Fruit fly (Drosophila melanogaster) whole organism, embryonic: ENCODE results near the gene CG6015.
A peak's percentile ranks its signal among the peaks of the same experiment; 100 is the strongest.

Source experiments
- B-H2 ChIP-seq: fragments of 200-800 bp; sonication (Bioruptor generic); optimal IDR thresholded peaks from 2 replicates; lab custom pipeline; 2018; ENCODE audit warnings: missing biosample characterization, mild to moderate bottlenecking, missing genetic modification characterization
- Bgb ChIP-seq: fragments of 200-800 bp; sonication (Bioruptor generic); IDR thresholded peaks from 2 replicates; pipeline ENCODE4 v1.3.6; 2022; ENCODE audit warnings: missing biosample characterization, missing genetic modification characterization; ENCODE audit not compliant: partially characterized antibody
- CG11085 ChIP-seq: fragments of 200-800 bp; sonication (Bioruptor generic); IDR thresholded peaks from 2 replicates; pipeline ENCODE4 v1.3.6; 2022; ENCODE audit warnings: missing biosample characterization, missing genetic modification characterization
- CG13287 ChIP-seq: fragments of 200-800 bp; sonication (Bioruptor generic); IDR thresholded peaks from 2 replicates; pipeline ENCODE4 v1.3.6; 2022; ENCODE audit warnings: missing biosample characterization, missing genetic modification characterization; ENCODE audit not compliant: partially characterized antibody
- CG13624 ChIP-seq: fragments of 200-800 bp; sonication (Bioruptor generic); optimal IDR thresholded peaks from 2 replicates; lab custom pipeline; 2016; ENCODE audit warnings: missing biosample characterization, missing genetic modification characterization
- CG1529 ChIP-seq: fragments of 200-800 bp; sonication (Bioruptor generic); optimal IDR thresholded peaks from 3 replicates; lab custom pipeline; 2018; ENCODE audit warnings: missing biosample characterization, missing genetic modification characterization
- CG16815 ChIP-seq: fragments of 200-800 bp; sonication (Bioruptor generic); optimal IDR thresholded peaks from 3 replicates; lab custom pipeline; 2017; ENCODE audit warnings: missing biosample characterization, mild to moderate bottlenecking, missing genetic modification characterization
- CG17186 ChIP-seq: fragments of 200-800 bp; sonication (Bioruptor generic); optimal IDR thresholded peaks from 3 replicates; lab custom pipeline; 2017; ENCODE audit warnings: missing biosample characterization, missing genetic modification reagents, missing genetic modification characterization
- CG17385 ChIP-seq: fragments of 200-800 bp; sonication (Bioruptor generic); optimal IDR thresholded peaks from 3 replicates; lab custom pipeline; 2018; ENCODE audit warnings: missing biosample characterization, mild to moderate bottlenecking, missing genetic modification characterization
- CG2120 ChIP-seq: fragments of 200-800 bp; sonication (Bioruptor generic); optimal IDR thresholded peaks from 3 replicates; lab custom pipeline; 2016; ENCODE audit warnings: missing biosample characterization, missing genetic modification characterization
- CG2678 ChIP-seq: fragments of 200-800 bp; sonication (Bioruptor generic); optimal IDR thresholded peaks from 3 replicates; lab custom pipeline; 2019; ENCODE audit warnings: missing biosample characterization, mild to moderate bottlenecking, missing genetic modification characterization, moderate library complexity
- CG2712 ChIP-seq: fragments of 200-800 bp; optimal IDR thresholded peaks from 3 replicates; lab custom pipeline; 2019; ENCODE audit warnings: missing biosample characterization, mild to moderate bottlenecking, missing genetic modification characterization, moderate library complexity
- CG31388 ChIP-seq: fragments of 200-800 bp; sonication (Bioruptor generic); optimal IDR thresholded peaks from 2 replicates; lab custom pipeline; 2016; ENCODE audit warnings: missing biosample characterization, missing genetic modification characterization
- CG3281 ChIP-seq: fragments of 200-800 bp; sonication (Bioruptor generic); optimal IDR thresholded peaks from 3 replicates; lab custom pipeline; 2017; ENCODE audit warnings: missing biosample characterization, mild to moderate bottlenecking, missing genetic modification characterization
- CG34224 ChIP-seq: fragments of 200-800 bp; sonication (Bioruptor generic); IDR thresholded peaks from 3 replicates; pipeline ENCODE4 v1.3.6; 2022; ENCODE audit warnings: missing biosample characterization, missing genetic modification characterization; ENCODE audit not compliant: partially characterized antibody
- CG3847 ChIP-seq: fragments of 200-800 bp; sonication (Bioruptor generic); IDR thresholded peaks from 2 replicates; pipeline ENCODE4 v1.3.6; 2022; ENCODE audit warnings: missing biosample characterization, missing genetic modification characterization
- CG4328 ChIP-seq: fragments of 200-800 bp; sonication (Bioruptor generic); optimal IDR thresholded peaks from 3 replicates; lab custom pipeline; 2017; ENCODE audit warnings: missing biosample characterization, missing genetic modification reagents, missing genetic modification characterization
- CG4730 ChIP-seq: fragments of 200-800 bp; sonication (Bioruptor generic); IDR thresholded peaks from 2 replicates; pipeline ENCODE4 v1.3.6; 2022; ENCODE audit warnings: missing biosample characterization, missing genetic modification characterization
- CG6854 ChIP-seq: fragments of 200-800 bp; sonication (Bioruptor generic); optimal IDR thresholded peaks from 3 replicates; lab custom pipeline; 2017; ENCODE audit warnings: missing biosample characterization, mild to moderate bottlenecking, missing genetic modification characterization
- CG8765 ChIP-seq: fragments of 200-800 bp; sonication (Bioruptor generic); IDR thresholded peaks from 2 replicates; pipeline ENCODE4 v1.3.6; 2022; ENCODE audit warnings: missing biosample characterization, missing genetic modification characterization
- CG9437 ChIP-seq: fragments of 200-800 bp; sonication (Bioruptor generic); optimal IDR thresholded peaks from 2 replicates; lab custom pipeline; 2018; ENCODE audit warnings: missing biosample characterization, mild to moderate bottlenecking, missing genetic modification characterization
- CG9727 ChIP-seq: fragments of 200-800 bp; sonication (Bioruptor generic); optimal IDR thresholded peaks from 3 replicates; lab custom pipeline; 2017; ENCODE audit warnings: missing biosample characterization, mild to moderate bottlenecking, missing genetic modification characterization
- CoRest ChIP-seq: fragments of 200-800 bp; sonication (Bioruptor generic); optimal IDR thresholded peaks from 3 replicates; lab custom pipeline; 2018; ENCODE audit warnings: missing biosample characterization, mild to moderate bottlenecking, missing genetic modification characterization, moderate library complexity
- Dek ChIP-seq: fragments of 200-800 bp; sonication (Bioruptor generic); optimal IDR thresholded peaks from 3 replicates; lab custom pipeline; 2019; ENCODE audit warnings: missing biosample characterization, mild to moderate bottlenecking, missing genetic modification characterization, moderate library complexity
- Gug ChIP-seq: fragments of 200-800 bp; sonication (Bioruptor generic); IDR thresholded peaks from 4 replicates; pipeline ENCODE4 v1.3.6; 2022; ENCODE audit warnings: missing biosample characterization, missing genetic modification characterization
- HLH54F ChIP-seq: fragments of 200-800 bp; sonication (Bioruptor generic); optimal IDR thresholded peaks from 3 replicates; lab custom pipeline; 2016; ENCODE audit warnings: missing biosample characterization, missing genetic modification characterization
- HmgZ ChIP-seq: fragments of 200-800 bp; sonication (Bioruptor generic); optimal IDR thresholded peaks from 2 replicates; lab custom pipeline; 2018; ENCODE audit warnings: missing biosample characterization, mild to moderate bottlenecking, missing genetic modification characterization
- Hr39 ChIP-seq: fragments of >200 bp; optimal IDR thresholded peaks from 2 replicates; lab custom pipeline; 2017
- MBD-R2 ChIP-seq: fragments of 200-800 bp; sonication (Bioruptor generic); IDR thresholded peaks from 2 replicates; pipeline ENCODE4 v1.3.6; 2022; ENCODE audit warnings: missing biosample characterization, missing genetic modification characterization
- Pdp1 ChIP-seq, 2 experiments: fragments of 200-800 bp; sonication (Bioruptor generic); optimal IDR thresholded peaks; 3 replicates each; lab custom pipeline; 2016; ENCODE audit warnings: missing biosample characterization in 2 of 2, missing genetic modification characterization in 2 of 2, mild to moderate bottlenecking in 1 of 2, moderate library complexity in 1 of 2
- Taf1 ChIP-seq: fragments of 200-800 bp; sonication (Bioruptor generic); IDR thresholded peaks from 2 replicates; pipeline ENCODE4 v1.3.6; 2022; ENCODE audit warnings: missing biosample characterization, missing genetic modification characterization
- Xbp1 ChIP-seq: fragments of 200-800 bp; sonication (Bioruptor generic); optimal IDR thresholded peaks from 3 replicates; lab custom pipeline; 2016; ENCODE audit warnings: missing biosample characterization, mild to moderate bottlenecking, missing genetic modification characterization
- amos ChIP-seq: fragments of 200-800 bp; sonication (Bioruptor generic); IDR thresholded peaks from 2 replicates; pipeline ENCODE4 v1.3.6; 2022; ENCODE audit warnings: missing biosample characterization, missing genetic modification characterization; ENCODE audit not compliant: partially characterized antibody
- da ChIP-seq: fragments of 200-800 bp; sonication (Bioruptor generic); optimal IDR thresholded peaks from 2 replicates; lab custom pipeline; 2016; ENCODE audit warnings: missing biosample characterization, missing genetic modification characterization
- disco-r ChIP-seq: fragments of 200-800 bp; sonication (Bioruptor generic); optimal IDR thresholded peaks from 2 replicates; lab custom pipeline; 2016; ENCODE audit warnings: missing biosample characterization, missing genetic modification characterization
- dmrt99B ChIP-seq: fragments of 200-800 bp; sonication (Bioruptor generic); optimal IDR thresholded peaks from 2 replicates; lab custom pipeline; 2018; ENCODE audit warnings: missing biosample characterization, mild to moderate bottlenecking, missing genetic modification characterization, moderate library complexity
- ems ChIP-seq: fragments of 200-800 bp; sonication (Bioruptor generic); optimal IDR thresholded peaks from 3 replicates; lab custom pipeline; 2016; ENCODE audit warnings: missing biosample characterization, missing genetic modification characterization
- esg ChIP-seq: fragments of 200-800 bp; sonication (Bioruptor generic); conservative IDR thresholded peaks from 2 replicates; pipeline ENCODE4 v1.3.6; 2022; ENCODE audit warnings: missing biosample characterization, missing genetic modification characterization
- fd64A ChIP-seq: fragments of 200-800 bp; sonication (Bioruptor generic); optimal IDR thresholded peaks from 3 replicates; lab custom pipeline; 2018; ENCODE audit warnings: missing biosample characterization, mild to moderate bottlenecking, missing genetic modification characterization
- gcm ChIP-seq: fragments of 200-800 bp; sonication (Bioruptor generic); optimal IDR thresholded peaks from 2 replicates; lab custom pipeline; 2019; ENCODE audit warnings: missing biosample characterization, mild to moderate bottlenecking, missing genetic modification characterization, moderate library complexity
- hb ChIP-seq: fragments of 200-800 bp; sonication (Bioruptor generic); IDR thresholded peaks from 3 replicates; pipeline ENCODE4 v1.3.6; 2022; ENCODE audit warnings: missing biosample characterization, missing genetic modification characterization; ENCODE audit not compliant: partially characterized antibody
- p53 ChIP-seq: fragments of 200-800 bp; sonication (Bioruptor generic); optimal IDR thresholded peaks from 2 replicates; lab custom pipeline; 2016; ENCODE audit warnings: missing biosample characterization, missing genetic modification characterization
- rib ChIP-seq: fragments of 200-800 bp; sonication (Bioruptor generic); IDR thresholded peaks from 2 replicates; pipeline ENCODE4 v1.3.6; 2022; ENCODE audit warnings: missing biosample characterization, missing genetic modification characterization
- row ChIP-seq: fragments of 200-800 bp; sonication (Bioruptor generic); IDR thresholded peaks from 3 replicates; pipeline ENCODE4 v1.3.6; 2022; ENCODE audit warnings: missing biosample characterization, missing genetic modification characterization
- sim ChIP-seq: fragments of 200-800 bp; sonication (Bioruptor generic); IDR thresholded peaks from 2 replicates; pipeline ENCODE4 v1.3.6; 2022; ENCODE audit warnings: missing biosample characterization, missing genetic modification characterization
- tap ChIP-seq: fragments of 200-800 bp; optimal IDR thresholded peaks from 3 replicates; lab custom pipeline; 2019; ENCODE audit warnings: missing biosample characterization, mild to moderate bottlenecking, missing genetic modification characterization, moderate library complexity
- unc-4 ChIP-seq: fragments of 200-800 bp; sonication (Bioruptor generic); IDR thresholded peaks from 2 replicates; pipeline ENCODE4 v1.3.6; 2022; ENCODE audit warnings: missing biosample characterization, missing genetic modification characterization; ENCODE audit not compliant: partially characterized antibody
- vnd ChIP-seq: fragments of 200-800 bp; sonication (Bioruptor generic); IDR thresholded peaks from 3 replicates; pipeline ENCODE4 v1.3.6; 2022; ENCODE audit warnings: missing biosample characterization, missing genetic modification characterization; ENCODE audit not compliant: partially characterized antibody
- vvl ChIP-seq: fragments of 200-800 bp; sonication (Bioruptor generic); IDR thresholded peaks from 2 replicates; pipeline ENCODE4 v1.3.6; 2022; ENCODE audit warnings: missing biosample characterization, missing genetic modification characterization
- zfh2 ChIP-seq: fragments of 200-800 bp; sonication (Bioruptor generic); optimal IDR thresholded peaks from 2 replicates; lab custom pipeline; 2016; ENCODE audit warnings: missing biosample characterization, missing genetic modification characterization

CG6015 gene

dm6 chr3R:22023041-22023626, 11.0 kb downstream of the CG6015 start, which contains the start of the genes Mitofilin and mRpL35:
Gene Mitofilin (minus strand): TSS chr3R:22023335.
Gene mRpL35 (plus strand): TSS chr3R:22023527.
- TF ChIP-seq CG2712 (tag; lab: Kevin White, UChicago) (peak; percentile 32), da (GFP tag; lab: Kevin White, UChicago) (no peak), fd64A (GFP tag; lab: Kevin White, UChicago) (no peak), esg (GFP tag; lab: Robert Waterston, UW) (0 out of 2 replicates have a peak, but pooled peaks have one; percentile 21), gcm (GFP tag; lab: Kevin White, UChicago) (no peak), p53 (peak; percentile 38), CoRest (tag; lab: Kevin White, UChicago) (peak; percentile 67), dmrt99B (tag; lab: Kevin White, UChicago) (no peak), CG9727 (peak; percentile 37), ems (GFP tag; lab: Kevin White, UChicago) (no peak), CG17186 (GFP tag; lab: Kevin White, UChicago) (peak; percentile 2), unc-4 (GFP tag; lab: Robert Waterston, UW) (peak; percentile 62), vvl (GFP tag; lab: Robert Waterston, UW) (peak; percentile 47; the same call in 1 of the 2 replicates), Gug (GFP tag; lab: Robert Waterston, UW) (peak; percentile 24; the same call in 2 of the 4 replicates), Pdp1 (GFP tag; optimal IDR thresholded peaks at IDR 0.05; lab: Kevin White, UChicago) (peak; percentile 62 to 98), CG16815 (peak; percentile 8), B-H2 (peak; percentile 36), row (GFP tag; lab: Robert Waterston, UW) (peak; percentile 83), Dek (tag; lab: Kevin White, UChicago) (peak; percentile 21), CG4730 (GFP tag; lab: Robert Waterston, UW) (no peak), rib (GFP tag; lab: Robert Waterston, UW) (no peak), tap (tag; lab: Kevin White, UChicago) (no peak), CG1529 (GFP tag; lab: Kevin White, UChicago) (no peak), CG6854 (GFP tag; lab: Kevin White, UChicago) (no peak), CG2120 (GFP tag; lab: Kevin White, UChicago) (peak; percentile 69), zfh2 (GFP tag; lab: Kevin White, UChicago) (peak; percentile 81), CG13624 (GFP tag; lab: Kevin White, UChicago) (peak; percentile 36), Hr39 (lab: Kevin White, UChicago) (no peak), CG3281 (GFP tag; lab: Kevin White, UChicago) (peak; percentile 23), HLH54F (peak; percentile 47), CG2678 (tag; lab: Kevin White, UChicago) (no peak), CG9437 (peak; percentile 99), CG4328 (GFP tag; lab: Kevin White, UChicago) (no peak), CG13287 (GFP tag; lab: Robert Waterston, UW) (peak; percentile 43), hb (no peak), MBD-R2 (GFP tag; lab: Robert Waterston, UW) (peak; percentile 78), sim (GFP tag; lab: Robert Waterston, UW) (no peak), HmgZ (peak; percentile 9), disco-r (GFP tag; lab: Kevin White, UChicago) (no peak), Bgb (GFP tag; lab: Robert Waterston, UW) (peak; percentile 54), CG11085 (GFP tag; lab: Robert Waterston, UW) (no peak), vnd (GFP tag; lab: Robert Waterston, UW) (peak; percentile 63), Xbp1 (peak; percentile 56), Taf1 (GFP tag; lab: Robert Waterston, UW) (no peak), CG8765 (GFP tag; lab: Robert Waterston, UW) (peak; percentile 19; the same call in 1 of the 2 replicates), amos (GFP tag; lab: Robert Waterston, UW) (peak; percentile 66), CG3847 (GFP tag; lab: Robert Waterston, UW) (no peak), CG17385 (GFP tag; lab: Kevin White, UChicago) (peak; percentile 93), CG31388 (no peak), CG34224 (GFP tag; lab: Robert Waterston, UW) (0 out of 3 replicates have a peak, but pooled peaks have one; percentile 24)
